Worm (Caenorhabditis elegans): Measurements from ENCODE around the gene nhr-168.

DNA sequence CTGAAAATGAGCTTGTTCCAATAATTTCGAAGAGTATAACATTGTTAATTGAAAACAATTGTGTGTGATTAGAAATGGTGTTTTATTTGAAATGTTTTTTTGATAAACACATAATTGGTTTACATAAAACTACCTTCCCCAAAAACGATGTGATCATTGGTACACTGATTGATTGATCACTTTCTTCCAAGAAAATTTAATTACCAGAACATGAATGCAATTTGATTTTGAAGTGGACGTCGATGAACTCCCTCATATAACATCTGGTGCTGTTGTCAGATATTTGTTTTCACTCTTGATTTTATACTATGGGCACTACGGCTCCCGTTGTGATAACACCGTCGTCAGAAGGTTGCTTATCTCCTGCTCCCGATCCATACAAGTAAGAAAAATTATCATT lies 13.0 kb downstream of the nhr-168 start, which contains the start of gene srh-15:
- TF ChIP-seq saeg-2 (GFP tag; IDR thresholded peaks at IDR 0.05) = no peak
- no peak for TF ChIP-seq F49E8.2 (tag; optimal IDR thresholded peaks at IDR 0.05; ENCODE audit: borderline replicate concordance)
- TF ChIP-seq daf-12 (tag; optimal IDR thresholded peaks at IDR 0.05) = no peak
- no peak for TF ChIP-seq snpc-4 (tag; optimal IDR thresholded peaks at IDR 0.05)
- TF ChIP-seq lin-15B (tag; optimal IDR thresholded peaks at IDR 0.05) = no peak
- no peak for TF ChIP-seq egl-43 (GFP tag; IDR thresholded peaks at IDR 0.05)
- no peak for TF ChIP-seq nhr-237 (tag; optimal IDR thresholded peaks at IDR 0.05)
- TF ChIP-seq pqm-1 (tag; optimal IDR thresholded peaks at IDR 0.05) = no peak
- no peak for TF ChIP-seq mxl-3 (GFP tag; optimal IDR thresholded peaks at IDR 0.05)
- TF ChIP-seq ZK546.5 (tag; optimal IDR thresholded peaks at IDR 0.05) = no peak
- TF ChIP-seq php-3 (GFP tag; IDR thresholded peaks at IDR 0.05) = no peak
- no peak for TF ChIP-seq nhr-76 (tag; optimal IDR thresholded peaks at IDR 0.05)
